Fruit fly (Drosophila melanogaster): Measurements from ENCODE around the gene CG15012.
A peak's percentile ranks its signal among the peaks of the same experiment; 100 is the strongest.

CG15012 gene

dm6 chr3L:4277796-4278195 is 14.2 kb downstream of the CG15012 start, which contains the start of gene Ctl1:
TSS of gene Ctl1 (plus strand) at chr3L:4277962.
- TF ChIP-seq OdsH (GFP tag; optimal IDR thresholded peaks at IDR 0.05) (no peak), Hr83 (GFP tag; optimal IDR thresholded peaks at IDR 0.05; ENCODE audit: poor library complexity, severe bottlenecking) (no peak), Jra (GFP tag; optimal IDR thresholded peaks at IDR 0.05) (no peak), brk (GFP tag; optimal IDR thresholded peaks at IDR 0.05) (no peak), dl (GFP tag; optimal IDR thresholded peaks at IDR 0.05; ENCODE audit: insufficient read depth in 1 of 2, partially characterized antibody in 2 of 2) (no peak), rgr (GFP tag; optimal IDR thresholded peaks at IDR 0.05) (no peak)

DNA sequence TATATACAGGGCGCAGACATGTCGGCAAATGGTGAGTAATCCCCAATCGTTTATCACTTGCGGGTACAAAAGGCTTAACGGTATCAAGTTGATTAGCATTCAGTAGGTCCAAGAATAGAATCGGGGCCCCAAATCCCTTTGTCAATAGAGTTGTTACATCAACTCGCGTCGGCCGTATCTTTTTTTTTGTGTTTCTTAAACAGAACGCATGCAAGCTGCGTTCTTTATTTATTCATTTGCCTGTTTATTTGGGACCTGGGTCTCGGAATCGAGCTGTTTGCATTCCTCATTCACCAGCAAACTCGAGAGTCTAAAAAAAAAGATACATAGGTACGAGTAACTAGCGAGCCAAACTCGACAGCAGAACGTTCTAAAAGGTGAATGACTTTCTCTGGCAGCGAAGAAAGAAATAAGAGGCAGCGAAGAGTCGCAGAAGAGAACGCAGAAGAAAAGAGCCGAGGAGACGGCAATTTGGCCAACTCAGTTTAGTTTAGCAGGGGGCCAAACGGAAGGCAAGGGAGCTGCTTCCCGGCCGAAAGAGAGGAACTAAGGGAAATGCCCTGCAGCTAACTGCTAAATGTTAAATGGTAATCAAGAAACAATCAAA is 19.8 kb downstream of the CG15012 start:
- TF ChIP-seq h (GFP tag; optimal IDR thresholded peaks at IDR 0.05) (no peak), psq (GFP tag; optimal IDR thresholded peaks at IDR 0.05) (peak; percentile 10)

dm6 chr3L:4270949-4271827 is 20.9 kb downstream of the CG15012 start:
- no peak for TF ChIP-seq Rel (GFP tag; optimal IDR thresholded peaks at IDR 0.05)
- peak; percentile 1 for TF ChIP-seq Rel (tag; optimal IDR thresholded peaks at IDR 0.05)
- no peak for TF ChIP-seq Hr83 (GFP tag; optimal IDR thresholded peaks at IDR 0.05; ENCODE audit: poor library complexity, severe bottlenecking)

dm6 chr3L:4269920-4270319 is 22.1 kb downstream of the CG15012 start:
- TF ChIP-seq rgr (GFP tag; optimal IDR thresholded peaks at IDR 0.05): peak; percentile 79
- TF ChIP-seq CG9705 (GFP tag; optimal IDR thresholded peaks at IDR 0.05): peak; percentile 61
- no peak for TF ChIP-seq Dif (GFP tag; optimal IDR thresholded peaks at IDR 0.05; ENCODE audit: partially characterized antibody)
- no peak for TF ChIP-seq pan (optimal IDR thresholded peaks at IDR 0.05)
- no peak for TF ChIP-seq CG32264 (GFP tag; optimal IDR thresholded peaks at IDR 0.05)
- peak; percentile 90 for TF ChIP-seq HLH106 (tag; optimal IDR thresholded peaks at IDR 0.05)
- peak; percentile 50 for TF ChIP-seq Rel (GFP tag; optimal IDR thresholded peaks at IDR 0.05)
- peak; percentile 63 for TF ChIP-seq Rel (tag; optimal IDR thresholded peaks at IDR 0.05)
- peak; percentile 86 for TF ChIP-seq OdsH (GFP tag; optimal IDR thresholded peaks at IDR 0.05)
- no peak for TF ChIP-seq Vsx2 (GFP tag; optimal IDR thresholded peaks at IDR 0.05; ENCODE audit: partially characterized antibody)
- TF ChIP-seq ey (GFP tag; optimal IDR thresholded peaks at IDR 0.05): peak; percentile 55
- no peak for TF ChIP-seq Hr78 (GFP tag; optimal IDR thresholded peaks at IDR 0.05)
- peak; percentile 47 for TF ChIP-seq sage (GFP tag; optimal IDR thresholded peaks at IDR 0.05)
- no peak for TF ChIP-seq Dfd (GFP tag; optimal IDR thresholded peaks at IDR 0.05)
- TF ChIP-seq dsf (GFP tag; optimal IDR thresholded peaks at IDR 0.05; ENCODE audit: borderline replicate concordance): no peak
- TF ChIP-seq Sp1 (GFP tag; optimal IDR thresholded peaks at IDR 0.05): peak; percentile 90
- TF ChIP-seq Jra (GFP tag; optimal IDR thresholded peaks at IDR 0.05): no peak
- TF ChIP-seq Abd-B (GFP tag; optimal IDR thresholded peaks at IDR 0.05): no peak
- TF ChIP-seq brk (GFP tag; optimal IDR thresholded peaks at IDR 0.05): peak; percentile 55
- peak; percentile 75 for TF ChIP-seq psq (GFP tag; optimal IDR thresholded peaks at IDR 0.05)
- TF ChIP-seq foxo (GFP tag; optimal IDR thresholded peaks at IDR 0.05): peak in 1 of 2 experiments; percentile 86
- TF ChIP-seq br (GFP tag; optimal IDR thresholded peaks at IDR 0.05): peak; percentile 56
- peak; percentile 83 for TF ChIP-seq h (GFP tag; optimal IDR thresholded peaks at IDR 0.05)
- TF ChIP-seq usp (GFP tag; optimal IDR thresholded peaks at IDR 0.05): no peak
- no peak for TF ChIP-seq lola (GFP tag; optimal IDR thresholded peaks at IDR 0.05)
- TF ChIP-seq Myc (optimal IDR thresholded peaks at IDR 0.05): no peak
- TF ChIP-seq sv (GFP tag; optimal IDR thresholded peaks at IDR 0.05): peak; percentile 3
- no peak for TF ChIP-seq tai (GFP tag; optimal IDR thresholded peaks at IDR 0.05)
- no peak for TF ChIP-seq jim (GFP tag; optimal IDR thresholded peaks at IDR 0.05)
- TF ChIP-seq N (GFP tag; optimal IDR thresholded peaks at IDR 0.05): no peak
- peak; percentile 71 for TF ChIP-seq fru (GFP tag; optimal IDR thresholded peaks at IDR 0.05)
- TF ChIP-seq dl (GFP tag; optimal IDR thresholded peaks at IDR 0.05; ENCODE audit: insufficient read depth in 1 of 2, partially characterized antibody in 2 of 2): no peak
- peak; percentile 75 for TF ChIP-seq dmrt93B (GFP tag; optimal IDR thresholded peaks at IDR 0.05)
- peak; percentile 53 for TF ChIP-seq woc (GFP tag; optimal IDR thresholded peaks at IDR 0.05)
- TF ChIP-seq Hnf4 (GFP tag; optimal IDR thresholded peaks at IDR 0.05): peak; percentile 52

Data from whole organism, wandering third instar larva.